Worm (Caenorhabditis elegans): Measurements from ENCODE around the gene coq-6.
A peak's percentile ranks its signal among the peaks of the same experiment; 100 is the strongest.

The coq-6 gene

ce11 chrV:9318046-9318445 lies 18.5 kb upstream of the coq-6 start, which contains the start of gene kvs-3 (continued):
- TF ChIP-seq F22D6.2 (tag; optimal IDR thresholded peaks at IDR 0.05): peak; percentile 27
- peak; percentile 85 for TF ChIP-seq die-1 (tag; optimal IDR thresholded peaks at IDR 0.05)
- TF ChIP-seq unc-62 (GFP tag; optimal IDR thresholded peaks at IDR 0.05): no peak
- TF ChIP-seq cebp-1 (GFP tag; IDR thresholded peaks at IDR 0.05): peak; percentile 55; the same call in 1 of the 2 replicates
- TF ChIP-seq cebp-1 (tag; optimal IDR thresholded peaks at IDR 0.05): no peak
- peak; percentile 90; the same call in 1 of the 2 replicates for TF ChIP-seq F39B2.1 (GFP tag; IDR thresholded peaks at IDR 0.05)
- TF ChIP-seq ZK185.1 (tag; optimal IDR thresholded peaks at IDR 0.05; ENCODE audit: poor library complexity, severe bottlenecking): peak; percentile 80
- peak in 1 of 3 experiments; percentile 75 for TF ChIP-seq lin-35 (GFP tag; optimal IDR thresholded peaks at IDR 0.05)
- TF ChIP-seq Y53F4B.3 (GFP tag; IDR thresholded peaks at IDR 0.05): peak; percentile 69; the same call in 1 of the 2 replicates

ce11 chrV:9321185-9321584 lies 15.4 kb upstream of the coq-6 start, which contains the start of gene F44A2.7:
Gene F44A2.7 (plus strand): TSS chrV:9321485.
- peak; percentile 33 for TF ChIP-seq nhr-80 (tag; optimal IDR thresholded peaks at IDR 0.05)
- TF ChIP-seq Y56A3A.18 (GFP tag; IDR thresholded peaks at IDR 0.05): no peak

- no peak for TF ChIP-seq unc-62 (GFP tag; optimal IDR thresholded peaks at IDR 0.05)
- TF ChIP-seq lin-35 (GFP tag; optimal IDR thresholded peaks at IDR 0.05): no peak
- no peak for TF ChIP-seq mes-4 (tag; optimal IDR thresholded peaks at IDR 0.05)
- peak; percentile 17 for TF ChIP-seq dpl-1 (GFP tag; optimal IDR thresholded peaks at IDR 0.05)
- TF ChIP-seq madf-6 (GFP tag; IDR thresholded peaks at IDR 0.05): peak; percentile 62; the same call in 1 of the 2 replicates
- TF ChIP-seq chd-7 (tag; optimal IDR thresholded peaks at IDR 0.05): no peak
- TF ChIP-seq efl-1 (GFP tag; optimal IDR thresholded peaks at IDR 0.05): peak; percentile 66
- no peak for TF ChIP-seq ets-4 (GFP tag; optimal IDR thresholded peaks at IDR 0.05)
- TF ChIP-seq mcd-1 (GFP tag; IDR thresholded peaks at IDR 0.05): no peak
- no peak for TF ChIP-seq ceh-100 (GFP tag; IDR thresholded peaks at IDR 0.05)
- TF ChIP-seq ccch-3 (GFP tag; optimal IDR thresholded peaks at IDR 0.05): no peak
These were observed 13.7 kb upstream of the coq-6 start, which contains the start of gene tag-153 for ce11 chrV:9322886-9323285. Gene tag-153 (plus strand): TSS chrV:9323085.

- TF ChIP-seq nhr-80 (tag; optimal IDR thresholded peaks at IDR 0.05): peak; percentile 54
- TF ChIP-seq B0019.2 (GFP tag; conservative IDR thresholded peaks at IDR 0.05): no peak
- TF ChIP-seq xnd-1 (tag; optimal IDR thresholded peaks at IDR 0.05): no peak
These were observed 12.4 kb upstream of the coq-6 start for ce11 chrV:9324167-9324566.

DNA sequence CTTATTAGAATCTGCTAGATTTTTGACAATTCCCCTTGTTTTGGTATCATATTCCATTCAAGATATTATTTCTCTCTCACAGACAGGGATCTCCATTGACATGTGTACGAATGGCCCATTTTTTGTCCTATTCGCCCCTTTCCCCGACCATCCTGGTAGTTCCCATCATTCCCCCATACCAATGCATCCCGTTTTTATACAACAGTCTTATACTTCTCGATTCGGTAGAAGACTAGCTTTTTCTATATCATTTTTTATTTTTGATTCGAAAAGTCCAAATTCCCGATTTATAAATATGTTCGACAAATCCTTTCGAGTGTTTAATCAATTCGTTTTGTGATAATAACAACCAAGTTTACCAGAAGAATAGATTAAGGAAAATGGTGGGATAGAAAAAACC lies 9.7 kb upstream of the coq-6 start:
- no peak for TF ChIP-seq ama-1 (optimal IDR thresholded peaks at IDR 0.05)
- TF ChIP-seq ama-1 (GFP tag; optimal IDR thresholded peaks at IDR 0.05): peak in 1 of 2 experiments; percentile 4
- peak; percentile 24 for TF ChIP-seq athp-1 (tag; optimal IDR thresholded peaks at IDR 0.05)
- peak; percentile 79 for TF ChIP-seq him-1 (tag; optimal IDR thresholded peaks at IDR 0.05)
- peak; percentile 4 for TF ChIP-seq dpff-1 (tag; optimal IDR thresholded peaks at IDR 0.05)
- no peak for TF ChIP-seq unc-62 (GFP tag; optimal IDR thresholded peaks at IDR 0.05)
- no peak for TF ChIP-seq ztf-28 (GFP tag; IDR thresholded peaks at IDR 0.05)
- 0 out of 2 replicates have a peak, but pooled peaks have one; percentile 21 for TF ChIP-seq madf-6 (GFP tag; IDR thresholded peaks at IDR 0.05)
- 0 out of 2 replicates have a peak, but pooled peaks have one; percentile 29 for TF ChIP-seq Y79H2A.3 (GFP tag; conservative IDR thresholded peaks at IDR 0.05)
- no peak for TF ChIP-seq F39B2.1 (GFP tag; IDR thresholded peaks at IDR 0.05)
- TF ChIP-seq rec-8 (tag; optimal IDR thresholded peaks at IDR 0.05): peak in 1 of 2 experiments; percentile 23
- peak; percentile 9 for TF ChIP-seq K12H6.12 (tag; optimal IDR thresholded peaks at IDR 0.05)
- TF ChIP-seq B0019.2 (GFP tag; conservative IDR thresholded peaks at IDR 0.05): no peak
- TF ChIP-seq Y53F4B.3 (GFP tag; IDR thresholded peaks at IDR 0.05): no peak
- no peak for TF ChIP-seq snpc-4 (GFP tag; optimal IDR thresholded peaks at IDR 0.05)
- TF ChIP-seq snpc-4 (tag; optimal IDR thresholded peaks at IDR 0.05): peak in 1 of 4 experiments; percentile 13
- peak; percentile 49; the same call in 1 of the 2 replicates for TF ChIP-seq cebp-1 (GFP tag; IDR thresholded peaks at IDR 0.05)
- TF ChIP-seq cebp-1 (tag; optimal IDR thresholded peaks at IDR 0.05): peak; percentile 43
- TF ChIP-seq zim-3 (tag; optimal IDR thresholded peaks at IDR 0.05): no peak
- TF ChIP-seq lin-26 (GFP tag; IDR thresholded peaks at IDR 0.05): peak; percentile 55; the same call in 1 of the 2 replicates
- TF ChIP-seq Y53G8AR.9 (GFP tag; conservative IDR thresholded peaks at IDR 0.05): 0 out of 2 replicates have a peak, but pooled peaks have one; percentile 56
- 0 out of 2 replicates have a peak, but pooled peaks have one; percentile 31 for TF ChIP-seq madf-3 (GFP tag; IDR thresholded peaks at IDR 0.05)
- TF ChIP-seq hrde-1 (tag; optimal IDR thresholded peaks at IDR 0.05; ENCODE audit: borderline replicate concordance): peak; percentile 72
- peak in 1 of 3 experiments; percentile 12 for TF ChIP-seq lin-35 (GFP tag; optimal IDR thresholded peaks at IDR 0.05)
